Worm (Caenorhabditis elegans) whole organism, L1 larva: ENCODE results near the gene thn-1.

Experiments used
- nhr-11 ChIP-seq: fragments of 150-350 bp; optimal IDR thresholded peaks from 2 replicates; lab custom pipeline; 2014; ENCODE audit warnings: missing biosample characterization, missing genetic modification characterization
- nhr-90 ChIP-seq: sonication (generic microtip); optimal IDR thresholded peaks from 2 replicates; lab custom pipeline; 2016; ENCODE audit warnings: mild to moderate bottlenecking, missing genetic modification characterization, missing compliant biosample characterization; ENCODE audit not compliant: poor library complexity
- pag-3 ChIP-seq: sonication (generic microtip); optimal IDR thresholded peaks from 2 replicates; lab custom pipeline; 2017; ENCODE audit warnings: missing genetic modification characterization, mild to moderate bottlenecking, missing compliant biosample characterization, antibody characterized with exemption, borderline replicate concordance; ENCODE audit not compliant: insufficient read depth
- pqm-1 ChIP-seq: sonication (generic microtip); optimal IDR thresholded peaks from 3 replicates; lab custom pipeline; 2017; ENCODE audit warnings: missing biosample characterization, missing genetic modification characterization

DNA sequence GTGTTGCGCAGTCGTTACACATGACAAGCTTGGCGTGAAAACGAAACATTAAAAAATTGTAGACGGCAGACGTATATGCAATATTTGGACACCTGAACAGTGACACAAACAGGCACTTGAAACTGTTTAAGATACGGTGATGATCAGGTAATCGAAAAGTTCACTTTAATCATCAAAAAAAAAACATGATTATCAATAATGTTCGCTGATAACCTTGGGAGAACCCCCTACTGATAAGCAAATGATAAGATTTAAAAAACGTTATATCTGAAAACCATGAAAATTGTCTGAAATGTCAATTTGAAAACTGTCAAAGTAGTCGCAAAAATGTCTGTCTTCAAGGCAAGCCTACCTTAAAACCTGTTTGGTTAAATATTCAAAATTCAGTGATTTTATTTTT lies 20.1 kb downstream of the thn-1 start:
- TF ChIP-seq pag-3 (tag; lab: Kevin White, UChicago) (no peak), nhr-11 (tag; lab: Kevin White, UChicago) (no peak), pqm-1 (no peak), nhr-90 (tag; lab: Kevin White, UChicago) (no peak)
